Worm (Caenorhabditis elegans): Measurements from ENCODE around the gene cyp-31A3.

DNA sequence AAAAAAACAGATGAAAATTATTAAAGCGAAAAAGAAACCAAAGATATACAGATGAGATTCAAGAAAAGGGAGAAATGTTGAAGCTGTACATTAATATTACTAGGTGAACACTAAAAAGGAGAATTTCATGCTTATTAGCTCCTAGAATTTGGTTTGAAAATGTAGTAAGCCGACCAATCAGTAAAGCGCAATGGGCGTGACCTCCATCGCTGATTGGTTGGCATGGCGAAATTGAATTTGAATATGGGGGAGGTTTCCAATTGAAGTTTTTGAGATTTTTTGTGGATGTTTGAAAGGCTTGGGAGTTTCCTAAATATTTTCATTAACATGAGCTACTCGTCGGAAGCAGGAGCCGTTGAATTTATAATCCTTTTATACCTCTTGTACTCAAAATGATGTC lies 15.7 kb downstream of the cyp-31A3 start:
- no peak for TF ChIP-seq elt-3 (tag; optimal IDR thresholded peaks at IDR 0.05)
- no peak for TF ChIP-seq ceh-82 (tag; optimal IDR thresholded peaks at IDR 0.05)
- TF ChIP-seq ceh-9 (tag; optimal IDR thresholded peaks at IDR 0.05), result no peak
- TF ChIP-seq aly-2 (tag; optimal IDR thresholded peaks at IDR 0.05), result no peak
- TF ChIP-seq elt-2 (tag; optimal IDR thresholded peaks at IDR 0.05), result no peak
- no peak for TF ChIP-seq lin-39 (tag; optimal IDR thresholded peaks at IDR 0.05)
